Worm (Caenorhabditis elegans) whole organism, L4 larva: ENCODE results near the gene oac-41.

Source experiments
- F37D6.2 ChIP-seq: sonication (generic microtip); optimal IDR thresholded peaks from 2 replicates; lab custom pipeline; 2016; ENCODE audit warnings: mild to moderate bottlenecking, missing genetic modification characterization, missing compliant biosample characterization
- T26A8.4 ChIP-seq: fragments of 200-800 bp; sonication (Bioruptor generic); IDR thresholded peaks from 2 replicates; pipeline ENCODE4 v1.3.6; 2022; ENCODE audit warnings: missing genetic modification characterization, missing compliant biosample characterization
- Y105C5A.15 ChIP-seq: fragments of 200-800 bp; sonication (Bioruptor generic); IDR thresholded peaks from 2 replicates; pipeline ENCODE4 v1.3.6; 2022; ENCODE audit warnings: missing genetic modification characterization, missing compliant biosample characterization
- Y5F2A.4 ChIP-seq: fragments of 200-800 bp; sonication (Bioruptor generic); optimal IDR thresholded peaks from 2 replicates; lab custom pipeline; 2018; ENCODE audit warnings: mild to moderate bottlenecking, missing genetic modification characterization, missing compliant biosample characterization
- Y75B8A.6 ChIP-seq: fragments of 200-800 bp; sonication (Bioruptor generic); IDR thresholded peaks from 2 replicates; pipeline ENCODE4 v1.3.6; 2022; ENCODE audit warnings: missing genetic modification reagents, missing genetic modification characterization, missing compliant biosample characterization
- aha-1 ChIP-seq: fragments of 150-350 bp; peaks from one replicate; lab custom pipeline; 2014; ENCODE audit warnings: missing biosample characterization, missing genetic modification characterization
- aly-2 ChIP-seq: sonication (generic microtip); optimal IDR thresholded peaks from 2 replicates; lab custom pipeline; 2018; ENCODE audit warnings: missing biosample characterization, missing genetic modification characterization
- arid-1 ChIP-seq: fragments of 200-800 bp; sonication (Bioruptor generic); conservative IDR thresholded peaks from 2 replicates; pipeline ENCODE4 v1.3.6; 2022; ENCODE audit warnings: missing genetic modification reagents, missing genetic modification characterization, missing compliant biosample characterization
- ceh-28 ChIP-seq: fragments of 150-350 bp; optimal IDR thresholded peaks from 2 replicates; lab custom pipeline; 2014; ENCODE audit warnings: missing biosample characterization, missing genetic modification reagents, missing genetic modification characterization
- ctbp-1 ChIP-seq: fragments of 200-800 bp; sonication (Bioruptor generic); IDR thresholded peaks from 2 replicates; pipeline ENCODE4 v1.3.6; 2022; ENCODE audit warnings: missing genetic modification reagents, missing genetic modification characterization, missing compliant biosample characterization
- dmd-8 ChIP-seq: fragments of 200-800 bp; sonication (Bioruptor generic); IDR thresholded peaks from 2 replicates; pipeline ENCODE4 v1.3.6; 2022; ENCODE audit warnings: missing genetic modification characterization, missing compliant biosample characterization
- dmd-9 ChIP-seq: fragments of 200-800 bp; sonication (Bioruptor generic); IDR thresholded peaks from 2 replicates; pipeline ENCODE4 v1.3.6; 2022; ENCODE audit warnings: missing genetic modification reagents, missing genetic modification characterization, missing compliant biosample characterization
- egl-43 ChIP-seq: fragments of 200-800 bp; sonication (Bioruptor generic); IDR thresholded peaks from 2 replicates; pipeline ENCODE4 v1.3.6; 2022; ENCODE audit warnings: missing genetic modification reagents, missing genetic modification characterization, missing compliant biosample characterization
- fkh-10 ChIP-seq: fragments of 150-350 bp; optimal IDR thresholded peaks from 2 replicates; lab custom pipeline; 2014; ENCODE audit warnings: missing biosample characterization, missing genetic modification reagents, missing genetic modification characterization
- hlh-11 ChIP-seq: fragments of 200-800 bp; sonication (Bioruptor generic); optimal IDR thresholded peaks from 2 replicates; lab custom pipeline; 2018; ENCODE audit warnings: mild to moderate bottlenecking, missing genetic modification characterization, missing compliant biosample characterization
- lin-29 ChIP-seq: fragments of 200-800 bp; sonication (Bioruptor generic); IDR thresholded peaks from 2 replicates; pipeline ENCODE4 v1.3.6; 2022; ENCODE audit warnings: missing genetic modification reagents, missing genetic modification characterization, missing compliant biosample characterization
- lin-39 ChIP-seq: fragments of 150-350 bp; optimal IDR thresholded peaks from 2 replicates; lab custom pipeline; 2014; ENCODE audit warnings: missing biosample characterization, missing genetic modification reagents, missing genetic modification characterization
- lsy-2 ChIP-seq, 2 experiments: fragments of 150-350 bp in 1 of 2; sonication (generic microtip) in 1 of 2; optimal IDR thresholded peaks; 2 replicates each; lab custom pipeline; 2014 to 2017; ENCODE audit warnings: missing biosample characterization in 2 of 2, missing genetic modification characterization in 2 of 2
- madf-9 ChIP-seq: fragments of 200-800 bp; sonication (Bioruptor generic); conservative IDR thresholded peaks from 2 replicates; pipeline ENCODE4 v1.3.6; 2022; ENCODE audit warnings: missing genetic modification reagents, missing genetic modification characterization, missing compliant biosample characterization
- nhr-28 ChIP-seq: fragments of 150-350 bp; optimal IDR thresholded peaks from 2 replicates; lab custom pipeline; 2014; ENCODE audit warnings: missing biosample characterization, missing genetic modification characterization
- nhr-41 ChIP-seq: fragments of 200-800 bp; sonication (Bioruptor generic); IDR thresholded peaks from 2 replicates; pipeline ENCODE4 v1.3.6; 2022; ENCODE audit warnings: missing genetic modification reagents, missing genetic modification characterization, missing compliant biosample characterization
- nhr-42 ChIP-seq: fragments of 200-800 bp; sonication (Bioruptor generic); IDR thresholded peaks from 2 replicates; pipeline ENCODE4 v1.3.6; 2022; ENCODE audit warnings: missing genetic modification characterization, missing compliant biosample characterization
- nhr-76 ChIP-seq: fragments of 150-350 bp; optimal IDR thresholded peaks from 2 replicates; lab custom pipeline; 2014; ENCODE audit warnings: missing biosample characterization, missing genetic modification characterization
- pha-4 ChIP-seq, 2 experiments: fragments of 150-350 bp in 1 of 2; fragments of 200-800 bp in 1 of 2; sonication (Bioruptor generic) in 1 of 2; IDR thresholded peaks in 1 of 2; optimal IDR thresholded peaks in 1 of 2; 2 replicates each; pipeline versions ENCODE4 v1.3.6 to Lab custom; 2014 to 2022; ENCODE audit warnings: missing genetic modification characterization in 2 of 2, missing genetic modification reagents in 2 of 2, missing biosample characterization in 1 of 2, missing compliant biosample characterization in 1 of 2
- rbr-2 ChIP-seq: sonication (generic microtip); optimal IDR thresholded peaks from 2 replicates; lab custom pipeline; 2016; ENCODE audit warnings: missing genotype, missing genetic modification characterization, missing compliant biosample characterization
- saeg-2 ChIP-seq: fragments of 200-800 bp; sonication (Bioruptor generic); IDR thresholded peaks from 2 replicates; pipeline ENCODE4 v1.3.6; 2022; ENCODE audit warnings: missing genetic modification reagents, missing genetic modification characterization, missing compliant biosample characterization
- set-16 ChIP-seq: fragments of 200-800 bp; sonication (Bioruptor generic); IDR thresholded peaks from 2 replicates; pipeline ENCODE4 v1.3.6; 2022; ENCODE audit warnings: missing genetic modification reagents, missing genetic modification characterization, missing compliant biosample characterization
- skn-1 ChIP-seq: fragments of 150-350 bp; optimal IDR thresholded peaks from 2 replicates; lab custom pipeline; 2014; ENCODE audit warnings: missing biosample characterization, missing genetic modification characterization
- unc-62 ChIP-seq, 3 experiments: fragments of 150-350 bp in 1 of 3; sonication (generic microtip); optimal IDR thresholded peaks in 2 of 3; peaks in 1 of 3; 1 replicate in 1 of 3; 2 replicates in 2 of 3; lab custom pipeline; 2014 to 2017; ENCODE audit warnings: missing biosample characterization in 3 of 3, missing genetic modification characterization in 3 of 3, missing genetic modification reagents in 3 of 3, missing genotype in 1 of 3
- vab-7 ChIP-seq: fragments of 200-800 bp; sonication (Bioruptor generic); IDR thresholded peaks from 2 replicates; pipeline ENCODE4 v1.3.6; 2022; ENCODE audit warnings: missing genetic modification reagents, missing genetic modification characterization, missing compliant biosample characterization
- zag-1 ChIP-seq: fragments of 150-350 bp; optimal IDR thresholded peaks from 2 replicates; lab custom pipeline; 2014; ENCODE audit warnings: missing biosample characterization, missing genetic modification characterization
- zip-11 ChIP-seq: fragments of 200-800 bp; sonication (Bioruptor generic); IDR thresholded peaks from 2 replicates; pipeline ENCODE4 v1.3.6; 2022; ENCODE audit warnings: missing genetic modification characterization, missing compliant biosample characterization
- ztf-11 ChIP-seq: fragments of 150-350 bp; optimal IDR thresholded peaks from 2 replicates; lab custom pipeline; 2014; ENCODE audit warnings: missing biosample characterization, missing genetic modification characterization
- ztf-7 ChIP-seq: fragments of 150-350 bp; optimal IDR thresholded peaks from 2 replicates; lab custom pipeline; 2014; ENCODE audit warnings: missing biosample characterization, missing genetic modification characterization

Gene oac-41

ce11 chrV:9049271-9049670, 27.3 kb upstream of the oac-41 start:
- TF ChIP-seq rbr-2 (tag; lab: Kevin White, UChicago): no peak
- no peak for TF ChIP-seq ztf-7 (tag; lab: Kevin White, UChicago)

ce11 chrV:9047555-9048049, 25.6 kb upstream of the oac-41 start, which contains the start of gene C25E10.17:
Gene C25E10.17 (minus strand): TSS chrV:9047605.
- no peak for TF ChIP-seq Y75B8A.6 (GFP tag; lab: Robert Waterston, UW)
- TF ChIP-seq aly-2 (tag; lab: Kevin White, UChicago): no peak
- no peak for TF ChIP-seq set-16 (GFP tag; lab: Robert Waterston, UW)
- no peak for TF ChIP-seq madf-9
- peak; percentile 92 for TF ChIP-seq aha-1 (tag; lab: Kevin White, UChicago)
- no peak for TF ChIP-seq F37D6.2 (tag; lab: Kevin White, UChicago)
- no peak for TF ChIP-seq ctbp-1
- no peak for TF ChIP-seq vab-7 (GFP tag; lab: Robert Waterston, UW)

ce11 chrV:9044871-9045270, 22.9 kb upstream of the oac-41 start, which contains the start of gene nhr-30:
Gene nhr-30 (plus strand): TSS chrV:9045171.
- no peak for TF ChIP-seq Y5F2A.4 (GFP tag; lab: Kevin White, UChicago)
- no peak for TF ChIP-seq T26A8.4 (GFP tag; lab: Robert Waterston, UW)
- no peak for TF ChIP-seq nhr-76 (tag; lab: Kevin White, UChicago)
- TF ChIP-seq unc-62 (GFP tag; optimal IDR thresholded peaks at IDR 0.05 in 1 of 2; lab: Kevin White, UChicago): peak in 1 of 2 experiments; percentile 1
- no peak for TF ChIP-seq unc-62 (tag; optimal IDR thresholded peaks at IDR 0.05; lab: Kevin White, UChicago)

ce11 chrV:9041030-9041429, 19.1 kb upstream of the oac-41 start, which contains the start of gene cyp-33B1:
Gene cyp-33B1 (plus strand): TSS chrV:9041330.
- TF ChIP-seq lsy-2 (tag; optimal IDR thresholded peaks at IDR 0.05; lab: Kevin White, UChicago) (no peak), ceh-28 (no peak), pha-4 (GFP tag; IDR thresholded peaks at IDR 0.05; lab: Robert Waterston, UW) (no peak), pha-4 (tag; optimal IDR thresholded peaks at IDR 0.05; lab: Kevin White, UChicago) (no peak), nhr-28 (tag; lab: Kevin White, UChicago) (no peak), arid-1 (GFP tag; lab: Robert Waterston, UW) (no peak), dmd-9 (GFP tag; lab: Robert Waterston, UW) (no peak), egl-43 (GFP tag; lab: Robert Waterston, UW) (no peak), fkh-10 (GFP tag; lab: Kevin White, UChicago) (no peak), skn-1 (no peak), lin-39 (no peak), dmd-8 (GFP tag; lab: Robert Waterston, UW) (no peak), ztf-11 (no peak), hlh-11 (no peak), lin-29 (GFP tag; lab: Robert Waterston, UW) (no peak), zag-1 (no peak), saeg-2 (GFP tag; lab: Robert Waterston, UW) (no peak), zip-11 (GFP tag; lab: Robert Waterston, UW) (no peak), nhr-42 (no peak), Y105C5A.15 (GFP tag; lab: Robert Waterston, UW) (no peak)

- peak; percentile 31 for TF ChIP-seq aha-1 (tag; lab: Kevin White, UChicago)
- no peak for TF ChIP-seq nhr-41
- TF ChIP-seq, all 104 proteins: peak for 1
Measured at ce11 chrV:9035685-9036084, 13.7 kb upstream of the oac-41 start, which contains the start of gene srsx-34. Gene srsx-34 (plus strand): TSS chrV:9035985.
